Fruit fly (Drosophila melanogaster): ENCODE data around the gene Pif1B.

DNA sequence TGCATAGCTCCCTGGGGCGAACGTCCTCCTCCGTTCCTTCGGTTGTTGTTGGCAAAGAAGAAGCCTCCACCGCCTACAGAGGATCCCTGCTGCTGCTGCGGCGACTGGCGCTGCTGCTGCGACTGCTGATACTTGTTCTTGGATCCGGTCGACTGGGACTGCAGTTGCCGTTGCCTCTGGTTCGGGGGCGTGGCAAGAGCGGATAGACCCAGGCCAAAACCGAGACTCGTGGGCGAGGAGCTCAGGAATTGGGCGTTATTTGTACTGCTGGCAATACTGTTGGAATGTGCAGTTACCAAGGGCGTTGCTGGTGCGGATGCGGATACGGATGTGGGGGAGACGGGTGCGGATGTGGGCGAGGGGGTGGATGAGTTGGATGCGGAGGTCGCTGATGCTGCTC is 17.3 kb upstream of the Pif1B start:
- TF ChIP-seq psq (optimal IDR thresholded peaks at IDR 0.05) (no peak), Dll (optimal IDR thresholded peaks at IDR 0.05) (no peak), CG8478 (optimal IDR thresholded peaks at IDR 0.05) (no peak), pan (optimal IDR thresholded peaks at IDR 0.05) (no peak)
